Worm (Caenorhabditis elegans): ENCODE results near the gene F21A3.4.
A peak's percentile ranks its signal among the peaks of the same experiment; 100 is the strongest.

DNA sequence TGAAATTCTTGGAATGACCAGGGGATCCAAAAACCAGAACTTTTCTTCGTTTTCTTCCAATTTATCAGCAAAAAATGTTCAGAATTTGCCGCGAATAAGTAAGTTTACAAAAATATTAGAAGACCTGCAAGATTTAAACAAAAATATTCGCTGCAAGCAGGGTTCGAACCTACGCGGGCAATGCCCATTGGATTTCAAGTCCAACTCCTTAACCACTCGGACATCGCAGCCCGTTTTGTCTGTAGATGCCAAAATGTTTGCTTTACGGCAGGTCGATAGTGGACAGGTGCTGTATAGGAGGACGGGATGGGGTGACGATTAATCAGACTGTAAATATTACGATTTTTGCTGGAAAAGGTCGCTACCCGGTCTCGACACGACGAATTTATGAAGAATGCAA, 11.3 kb downstream of the F21A3.4 start:
- TF ChIP-seq dpl-1 (GFP tag; optimal IDR thresholded peaks at IDR 0.05) (no peak), attf-4 (tag; optimal IDR thresholded peaks at IDR 0.05) (no peak), daf-19 (GFP tag; conservative IDR thresholded peaks at IDR 0.05) (no peak), nhr-28 (tag; optimal IDR thresholded peaks at IDR 0.05) (no peak), lir-3 (tag; optimal IDR thresholded peaks at IDR 0.05) (peak; percentile 23)
